Fruit fly (Drosophila melanogaster) whole organism, embryonic: Measurements from ENCODE around the gene Gbs-76A.
A peak's percentile ranks its signal among the peaks of the same experiment; 100 is the strongest.

Source experiments
- Aef1 ChIP-seq: fragments of 200-800 bp; sonication (Bioruptor generic); IDR thresholded peaks from 3 replicates; pipeline ENCODE4 v1.3.6; 2022; ENCODE audit warnings: missing biosample characterization, missing genetic modification characterization
- CG10209 ChIP-seq: fragments of 200-800 bp; sonication (Bioruptor generic); optimal IDR thresholded peaks from 3 replicates; lab custom pipeline; 2017; ENCODE audit warnings: missing biosample characterization, mild to moderate bottlenecking, missing genetic modification characterization, missing genetic modification reagents
- CG11085 ChIP-seq: fragments of 200-800 bp; sonication (Bioruptor generic); IDR thresholded peaks from 2 replicates; pipeline ENCODE4 v1.3.6; 2022; ENCODE audit warnings: missing biosample characterization, missing genetic modification characterization
- CG11456 ChIP-seq: fragments of 200-800 bp; sonication (Bioruptor generic); IDR thresholded peaks from 3 replicates; pipeline ENCODE4 v1.3.6; 2022; ENCODE audit warnings: missing biosample characterization, missing genetic modification characterization
- CG12155 ChIP-seq: fragments of 200-800 bp; sonication (Bioruptor generic); optimal IDR thresholded peaks from 3 replicates; lab custom pipeline; 2016; ENCODE audit warnings: missing biosample characterization, missing genetic modification characterization
- CG13123 ChIP-seq: fragments of 200-800 bp; sonication (Bioruptor generic); optimal IDR thresholded peaks from 2 replicates; lab custom pipeline; 2016; ENCODE audit warnings: missing biosample characterization, missing genetic modification characterization
- CG15073 ChIP-seq: fragments of 200-800 bp; sonication (Bioruptor generic); optimal IDR thresholded peaks from 2 replicates; lab custom pipeline; 2016; ENCODE audit warnings: missing biosample characterization, missing genetic modification characterization
- CG15479 ChIP-seq: fragments of 200-800 bp; sonication (Bioruptor generic); optimal IDR thresholded peaks from 3 replicates; lab custom pipeline; 2019; ENCODE audit warnings: missing biosample characterization, mild to moderate bottlenecking, missing genetic modification characterization, moderate library complexity
- CG16815 ChIP-seq: fragments of 200-800 bp; sonication (Bioruptor generic); optimal IDR thresholded peaks from 3 replicates; lab custom pipeline; 2017; ENCODE audit warnings: missing biosample characterization, mild to moderate bottlenecking, missing genetic modification characterization
- CG1792 ChIP-seq: fragments of 200-800 bp; sonication (Bioruptor generic); optimal IDR thresholded peaks from 2 replicates; lab custom pipeline; 2016; ENCODE audit warnings: missing biosample characterization, missing genetic modification characterization
- CG18619 ChIP-seq: fragments of 200-800 bp; sonication (Bioruptor generic); optimal IDR thresholded peaks from 3 replicates; lab custom pipeline; 2017; ENCODE audit warnings: missing biosample characterization, mild to moderate bottlenecking, missing genetic modification characterization
- CG3407 ChIP-seq: fragments of 200-800 bp; sonication (Bioruptor generic); optimal IDR thresholded peaks from 2 replicates; lab custom pipeline; 2018; ENCODE audit warnings: missing biosample characterization, mild to moderate bottlenecking, missing genetic modification characterization
- CG4404 ChIP-seq: fragments of 200-800 bp; sonication (Bioruptor generic); IDR thresholded peaks from 2 replicates; pipeline ENCODE4 v1.3.6; 2022; ENCODE audit warnings: missing biosample characterization, missing genetic modification characterization
- CG4617 ChIP-seq: fragments of 200-800 bp; sonication (Bioruptor generic); optimal IDR thresholded peaks from 3 replicates; lab custom pipeline; 2016; ENCODE audit warnings: missing biosample characterization, missing genetic modification characterization, borderline replicate concordance
- CG6175 ChIP-seq: fragments of 200-800 bp; sonication (Bioruptor generic); IDR thresholded peaks from 3 replicates; pipeline ENCODE4 v1.3.6; 2022; ENCODE audit warnings: missing biosample characterization, missing genetic modification characterization
- CG7271 ChIP-seq: fragments of 200-800 bp; sonication (Bioruptor generic); optimal IDR thresholded peaks from 2 replicates; lab custom pipeline; 2018; ENCODE audit warnings: missing biosample characterization, mild to moderate bottlenecking, missing genetic modification characterization, moderate library complexity
- CG7839 ChIP-seq: fragments of 200-800 bp; sonication (Bioruptor generic); optimal IDR thresholded peaks from 3 replicates; lab custom pipeline; 2018; ENCODE audit warnings: missing biosample characterization, mild to moderate bottlenecking, missing genetic modification characterization, moderate library complexity
- Dek ChIP-seq: fragments of 200-800 bp; sonication (Bioruptor generic); optimal IDR thresholded peaks from 3 replicates; lab custom pipeline; 2019; ENCODE audit warnings: missing biosample characterization, mild to moderate bottlenecking, missing genetic modification characterization, moderate library complexity
- Doc2 ChIP-seq: fragments of 200-800 bp; sonication (Bioruptor generic); IDR thresholded peaks from 2 replicates; pipeline ENCODE4 v1.3.6; 2022; ENCODE audit warnings: missing biosample characterization, missing genetic modification characterization
- E2f2 ChIP-seq: fragments of 200-800 bp; sonication (Bioruptor generic); IDR thresholded peaks from 2 replicates; pipeline ENCODE4 v1.3.6; 2022; ENCODE audit warnings: missing biosample characterization, missing genetic modification characterization
- HLH54F ChIP-seq: fragments of 200-800 bp; sonication (Bioruptor generic); optimal IDR thresholded peaks from 3 replicates; lab custom pipeline; 2016; ENCODE audit warnings: missing biosample characterization, missing genetic modification characterization
- Jarid2 ChIP-seq: fragments of 200-800 bp; sonication (Bioruptor generic); optimal IDR thresholded peaks from 3 replicates; lab custom pipeline; 2017; ENCODE audit warnings: mild to moderate bottlenecking, missing biosample characterization, missing genetic modification reagents, missing genetic modification characterization
- Kr ChIP-seq: fragments of 200-800 bp; sonication (Bioruptor generic); optimal IDR thresholded peaks from 2 replicates; lab custom pipeline; 2017; ENCODE audit warnings: missing biosample characterization, mild to moderate bottlenecking, missing genetic modification characterization
- Ravus ChIP-seq: fragments of 200-800 bp; sonication (Bioruptor generic); IDR thresholded peaks from 2 replicates; pipeline ENCODE4 v1.3.6; 2022; ENCODE audit warnings: missing biosample characterization, missing genetic modification characterization
- Rfx ChIP-seq: fragments of 200-800 bp; sonication (Bioruptor generic); IDR thresholded peaks from 2 replicates; pipeline ENCODE4 v1.3.6; 2022; ENCODE audit warnings: missing biosample characterization, missing genetic modification characterization
- Sry-β ChIP-seq: fragments of 200-800 bp; sonication (Bioruptor generic); optimal IDR thresholded peaks from 2 replicates; lab custom pipeline; 2018; ENCODE audit warnings: missing biosample characterization, mild to moderate bottlenecking, missing genetic modification characterization, moderate library complexity
- Ssrp ChIP-seq: fragments of 200-800 bp; sonication (Bioruptor generic); optimal IDR thresholded peaks from 2 replicates; lab custom pipeline; 2018; ENCODE audit warnings: missing biosample characterization, mild to moderate bottlenecking, missing genetic modification characterization, moderate library complexity
- Tbp ChIP-seq: fragments of >200 bp; optimal IDR thresholded peaks from 2 replicates; lab custom pipeline; 2018; ENCODE audit warnings: missing biosample characterization, missing genetic modification characterization
- YL-1 ChIP-seq: fragments of 200-800 bp; sonication (Bioruptor generic); optimal IDR thresholded peaks from 3 replicates; lab custom pipeline; 2017; ENCODE audit warnings: missing biosample characterization, mild to moderate bottlenecking, missing genetic modification characterization
- ase ChIP-seq: fragments of 200-800 bp; sonication (Bioruptor generic); IDR thresholded peaks from 3 replicates; pipeline ENCODE4 v1.3.6; 2022; ENCODE audit warnings: missing biosample characterization, missing genetic modification characterization
- ash1 ChIP-seq: fragments of 200-800 bp; sonication (Bioruptor generic); optimal IDR thresholded peaks from 2 replicates; lab custom pipeline; 2018; ENCODE audit warnings: missing biosample characterization, mild to moderate bottlenecking, missing genetic modification characterization
- chif ChIP-seq, 2 experiments: fragments of 200-800 bp; sonication (Bioruptor generic); optimal IDR thresholded peaks; 3 replicates each; lab custom pipeline; 2016; ENCODE audit warnings: missing biosample characterization in 2 of 2, missing genetic modification characterization in 2 of 2
- croc ChIP-seq: fragments of 200-800 bp; sonication (Bioruptor generic); conservative IDR thresholded peaks from 3 replicates; pipeline ENCODE4 v1.3.6; 2022; ENCODE audit warnings: missing biosample characterization, missing genetic modification characterization
- dysf ChIP-seq: fragments of 200-800 bp; sonication (Bioruptor generic); IDR thresholded peaks from 3 replicates; pipeline ENCODE4 v1.3.6; 2022; ENCODE audit warnings: missing biosample characterization, missing genetic modification characterization
- hkb ChIP-seq, 2 experiments: fragments of 200-800 bp in 1 of 2; fragments of >200 bp in 1 of 2; sonication (Bioruptor generic) in 1 of 2; IDR thresholded peaks in 1 of 2; optimal IDR thresholded peaks in 1 of 2; 2 replicates each; pipeline versions ENCODE4 v1.3.6 to Lab custom; 2017 to 2022; ENCODE audit warnings: missing biosample characterization in 1 of 2, missing genetic modification characterization in 1 of 2
- jigr1 ChIP-seq: fragments of 200-800 bp; sonication (Bioruptor generic); IDR thresholded peaks from 3 replicates; pipeline ENCODE4 v1.3.6; 2022; ENCODE audit warnings: missing biosample characterization, missing genetic modification characterization
- lbe ChIP-seq: fragments of 200-800 bp; sonication (Bioruptor generic); optimal IDR thresholded peaks from 2 replicates; lab custom pipeline; 2016; ENCODE audit warnings: missing biosample characterization, mild to moderate bottlenecking, missing genetic modification characterization
- lov ChIP-seq, 2 experiments: fragments of 200-800 bp in 1 of 2; fragments of >200 bp in 1 of 2; sonication (Bioruptor generic) in 1 of 2; IDR thresholded peaks in 1 of 2; optimal IDR thresholded peaks in 1 of 2; 2 replicates in 1 of 2; 3 replicates in 1 of 2; pipeline versions ENCODE4 v1.3.6 to Lab custom; 2017 to 2022; ENCODE audit warnings: missing biosample characterization in 1 of 2, missing genetic modification characterization in 1 of 2
- maf-S ChIP-seq: fragments of 200-800 bp; sonication (Bioruptor generic); optimal IDR thresholded peaks from 2 replicates; lab custom pipeline; 2016; ENCODE audit warnings: missing biosample characterization, missing genetic modification characterization
- mam ChIP-seq: fragments of 200-800 bp; sonication (Bioruptor generic); optimal IDR thresholded peaks from 3 replicates; lab custom pipeline; 2016; ENCODE audit warnings: missing biosample characterization, missing genetic modification characterization
- peb ChIP-seq: fragments of 200-800 bp; sonication (Bioruptor generic); IDR thresholded peaks from 2 replicates; pipeline ENCODE4 v1.3.6; 2022; ENCODE audit warnings: missing biosample characterization, missing genetic modification characterization
- pfk ChIP-seq: fragments of 200-800 bp; sonication (Bioruptor generic); optimal IDR thresholded peaks from 2 replicates; lab custom pipeline; 2018; ENCODE audit warnings: missing biosample characterization, mild to moderate bottlenecking, missing genetic modification characterization, moderate library complexity
- row ChIP-seq: fragments of 200-800 bp; sonication (Bioruptor generic); IDR thresholded peaks from 3 replicates; pipeline ENCODE4 v1.3.6; 2022; ENCODE audit warnings: missing biosample characterization, missing genetic modification characterization
- schlank ChIP-seq: fragments of 200-800 bp; sonication (Bioruptor generic); optimal IDR thresholded peaks from 2 replicates; lab custom pipeline; 2018; ENCODE audit warnings: missing biosample characterization, mild to moderate bottlenecking, missing genetic modification characterization
- sens-2 ChIP-seq: fragments of 200-800 bp; sonication (Bioruptor generic); IDR thresholded peaks from 2 replicates; pipeline ENCODE4 v1.3.6; 2022; ENCODE audit warnings: missing biosample characterization, missing genetic modification characterization
- slou ChIP-seq: fragments of 200-800 bp; sonication (Bioruptor generic); optimal IDR thresholded peaks from 3 replicates; lab custom pipeline; 2016; ENCODE audit warnings: missing biosample characterization, missing genetic modification characterization
- tap ChIP-seq: fragments of 200-800 bp; optimal IDR thresholded peaks from 3 replicates; lab custom pipeline; 2019; ENCODE audit warnings: missing biosample characterization, mild to moderate bottlenecking, missing genetic modification characterization, moderate library complexity
- tx ChIP-seq: fragments of 200-800 bp; sonication (Bioruptor generic); optimal IDR thresholded peaks from 2 replicates; lab custom pipeline; 2016; ENCODE audit warnings: missing biosample characterization, missing genetic modification characterization
- vnd ChIP-seq: fragments of 200-800 bp; sonication (Bioruptor generic); IDR thresholded peaks from 3 replicates; pipeline ENCODE4 v1.3.6; 2022; ENCODE audit warnings: missing biosample characterization, missing genetic modification characterization; ENCODE audit not compliant: partially characterized antibody
- zf30C ChIP-seq: fragments of 200-800 bp; sonication (Bioruptor generic); optimal IDR thresholded peaks from 3 replicates; lab custom pipeline; 2018; ENCODE audit warnings: missing biosample characterization, mild to moderate bottlenecking, missing genetic modification characterization
- zfh2 ChIP-seq: fragments of 200-800 bp; sonication (Bioruptor generic); optimal IDR thresholded peaks from 2 replicates; lab custom pipeline; 2016; ENCODE audit warnings: missing biosample characterization, missing genetic modification characterization

Gene Gbs-76A

dm6 chr3L:19294235-19294612 is 1.7 kb upstream of the Gbs-76A start, which contains the start of gene fal (continued):
- TF ChIP-seq CG15073 (GFP tag; lab: Kevin White, UChicago), result no peak
- no peak for TF ChIP-seq Ssrp (tag; lab: Kevin White, UChicago)
- TF ChIP-seq CG11456 (GFP tag; lab: Robert Waterston, UW), result no peak; the same call in 2 of the 3 replicates
- peak; percentile 28 for TF ChIP-seq zfh2 (GFP tag; lab: Kevin White, UChicago)
- TF ChIP-seq HLH54F (GFP tag; lab: Kevin White, UChicago), result no peak
- no peak for TF ChIP-seq Doc2
- TF ChIP-seq CG13123, result no peak
- TF ChIP-seq CG15479 (GFP tag; lab: Kevin White, UChicago), result no peak
- TF ChIP-seq Ravus, result no peak
- no peak for TF ChIP-seq CG3407 (GFP tag; lab: Kevin White, UChicago)
- no peak for TF ChIP-seq CG7271 (tag; lab: Kevin White, UChicago)
- TF ChIP-seq Sry-β (GFP tag; lab: Kevin White, UChicago), result no peak
- no peak for TF ChIP-seq CG4404 (GFP tag; lab: Robert Waterston, UW)
- TF ChIP-seq CG11085 (GFP tag; lab: Robert Waterston, UW), result no peak
- no peak for TF ChIP-seq CG1792 (GFP tag; lab: Kevin White, UChicago)
- TF ChIP-seq Tbp (GFP tag; lab: Kevin White, UChicago), result no peak
- no peak for TF ChIP-seq CG10209 (GFP tag; lab: Kevin White, UChicago)
- no peak for TF ChIP-seq zf30C (GFP tag; lab: Kevin White, UChicago)
- no peak for TF ChIP-seq lbe (GFP tag; lab: Kevin White, UChicago)
- TF ChIP-seq schlank (tag; lab: Kevin White, UChicago), result no peak
- TF ChIP-seq CG7839 (tag; lab: Kevin White, UChicago), result no peak
- 0 out of 3 replicates have a peak, but pooled peaks have one; percentile 29 for TF ChIP-seq dysf (GFP tag; lab: Robert Waterston, UW)
- no peak for TF ChIP-seq CG16815 (GFP tag; lab: Kevin White, UChicago)
- TF ChIP-seq Aef1, result no peak; the same call in 2 of the 3 replicates
- no peak for TF ChIP-seq slou (GFP tag; lab: Kevin White, UChicago)
- peak; percentile 50; the same call in 1 of the 2 replicates for TF ChIP-seq Rfx
- peak; percentile 7 for TF ChIP-seq mam (GFP tag; lab: Kevin White, UChicago)
- TF ChIP-seq CG6175 (GFP tag; lab: Robert Waterston, UW), result no peak
- TF ChIP-seq CG4617 (GFP tag; lab: Kevin White, UChicago), result no peak
- TF ChIP-seq pfk (GFP tag; lab: Kevin White, UChicago), result no peak
- no peak for TF ChIP-seq tap (tag; lab: Kevin White, UChicago)
- TF ChIP-seq vnd (GFP tag; lab: Robert Waterston, UW), result no peak
- no peak for TF ChIP-seq Jarid2
- TF ChIP-seq CG12155 (GFP tag; lab: Kevin White, UChicago), result peak; percentile 30
- no peak for TF ChIP-seq ash1
- no peak; the same call in 2 of the 3 replicates for TF ChIP-seq row (GFP tag; lab: Robert Waterston, UW)
- no peak for TF ChIP-seq peb (GFP tag; lab: Robert Waterston, UW)
- no peak for TF ChIP-seq maf-S
- no peak for TF ChIP-seq CG18619
- TF ChIP-seq sens-2, result no peak
- no peak for TF ChIP-seq jigr1
- TF ChIP-seq Dek (tag; lab: Kevin White, UChicago), result no peak
- no peak for TF ChIP-seq tx (GFP tag; lab: Kevin White, UChicago)
- no peak for TF ChIP-seq E2f2 (GFP tag; lab: Robert Waterston, UW)
- 0 out of 3 replicates have a peak, but pooled peaks have one; percentile 7 for TF ChIP-seq ase (GFP tag; lab: Robert Waterston, UW)
- TF ChIP-seq croc (GFP tag; lab: Robert Waterston, UW), result no peak; the same call in 2 of the 3 replicates
- no peak for TF ChIP-seq hkb (optimal IDR thresholded peaks at IDR 0.05; lab: Kevin White, UChicago)
- TF ChIP-seq hkb (GFP tag; IDR thresholded peaks at IDR 0.05; lab: Robert Waterston, UW), result no peak
- TF ChIP-seq YL-1 (GFP tag; lab: Kevin White, UChicago), result no peak
- TF ChIP-seq lov (optimal IDR thresholded peaks at IDR 0.05; lab: Kevin White, UChicago), result no peak
- TF ChIP-seq lov (GFP tag; IDR thresholded peaks at IDR 0.05; lab: Robert Waterston, UW), result no peak
- TF ChIP-seq chif (GFP tag; optimal IDR thresholded peaks at IDR 0.05; lab: Kevin White, UChicago), result peak in 1 of 2 experiments; percentile 35
- no peak for TF ChIP-seq Kr (GFP tag; lab: Kevin White, UChicago)
